Fruit fly (Drosophila melanogaster): ENCODE measurements around the gene CG43673.

CG43673 gene

DNA sequence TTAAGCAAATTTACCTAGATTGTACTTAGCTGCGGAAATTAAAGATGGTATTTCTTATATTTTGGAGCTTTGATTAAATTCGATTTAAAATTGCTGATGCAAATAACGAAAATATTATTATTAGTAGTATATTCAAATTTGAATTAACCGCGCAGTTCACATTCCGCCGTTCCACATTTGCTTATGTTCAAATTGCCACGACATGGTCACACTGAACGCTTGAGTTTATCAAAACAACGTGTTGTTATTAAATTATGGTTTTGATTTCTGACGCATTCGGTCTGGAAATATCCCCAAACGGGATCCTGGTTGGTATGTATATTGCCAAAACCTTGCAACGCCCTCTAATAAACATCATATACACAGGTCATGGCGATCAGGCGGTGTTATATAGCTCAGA, 9.5 kb upstream of the CG43673 start, which contains the start of gene CG33172 (continued):
- no peak for TF ChIP-seq CG10321 (GFP tag; IDR thresholded peaks at IDR 0.05)
- peak; percentile 56 for TF ChIP-seq CG9797 (GFP tag; optimal IDR thresholded peaks at IDR 0.05)
- TF ChIP-seq Mes4 (GFP tag; optimal IDR thresholded peaks at IDR 0.05) = no peak
- no peak for TF ChIP-seq CG11560 (tag; IDR thresholded peaks at IDR 0.05)
- no peak for TF ChIP-seq cwo (GFP tag; optimal IDR thresholded peaks at IDR 0.05)
- TF ChIP-seq usp (GFP tag; optimal IDR thresholded peaks at IDR 0.05) = no peak
- TF ChIP-seq pnt (GFP tag; optimal IDR thresholded peaks at IDR 0.05) = no peak
- peak; percentile 86 for TF ChIP-seq E2f2 (GFP tag; IDR thresholded peaks at IDR 0.05)
- TF ChIP-seq pfk (GFP tag; optimal IDR thresholded peaks at IDR 0.05) = peak; percentile 93
- TF ChIP-seq CG3065 (GFP tag; optimal IDR thresholded peaks at IDR 0.05) = no peak
- TF ChIP-seq D19B (GFP tag; optimal IDR thresholded peaks at IDR 0.05) = no peak
- TF ChIP-seq CG12071 (GFP tag; optimal IDR thresholded peaks at IDR 0.05) = no peak
- TF ChIP-seq CG14710 (tag; optimal IDR thresholded peaks at IDR 0.05) = no peak

DNA sequence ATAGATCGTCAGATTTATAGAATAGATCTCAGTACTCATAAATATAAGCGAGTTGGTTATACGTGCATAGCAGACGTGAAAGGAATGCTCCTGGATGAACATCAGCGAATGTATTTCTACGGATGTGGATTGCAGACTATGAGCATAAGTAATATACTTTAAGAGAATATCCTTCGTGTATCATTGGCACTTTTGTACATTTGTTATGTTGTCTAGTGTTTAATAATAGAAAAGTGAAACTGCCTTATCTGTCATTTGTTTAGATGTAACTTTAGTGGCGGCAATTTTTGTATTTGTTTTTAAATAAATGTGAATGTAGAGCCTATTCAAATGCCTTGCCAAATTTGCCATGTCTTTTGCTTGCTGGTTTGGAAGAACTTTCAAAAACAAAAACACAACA, 6.3 kb upstream of the CG43673 start, which contains the start of gene CG43672:
Gene CG43672 (plus strand): TSS at position 301 of the 400 bp plus-strand sequence.
- TF ChIP-seq CG11695 (GFP tag; IDR thresholded peaks at IDR 0.05) (no peak), Nf-YC (tag; optimal IDR thresholded peaks at IDR 0.05) (no peak), Gsc (GFP tag; IDR thresholded peaks at IDR 0.05) (no peak), CG10654 (GFP tag; optimal IDR thresholded peaks at IDR 0.05) (no peak), CG18599 (GFP tag; optimal IDR thresholded peaks at IDR 0.05) (no peak), CG33213 (GFP tag; optimal IDR thresholded peaks at IDR 0.05) (no peak), CG13624 (GFP tag; optimal IDR thresholded peaks at IDR 0.05) (no peak), Atf-2 (GFP tag; optimal IDR thresholded peaks at IDR 0.05) (no peak), al (GFP tag; IDR thresholded peaks at IDR 0.05) (no peak), gcm (GFP tag; optimal IDR thresholded peaks at IDR 0.05) (no peak), slou (GFP tag; optimal IDR thresholded peaks at IDR 0.05) (no peak), CG11504 (tag; optimal IDR thresholded peaks at IDR 0.05) (no peak)

DNA sequence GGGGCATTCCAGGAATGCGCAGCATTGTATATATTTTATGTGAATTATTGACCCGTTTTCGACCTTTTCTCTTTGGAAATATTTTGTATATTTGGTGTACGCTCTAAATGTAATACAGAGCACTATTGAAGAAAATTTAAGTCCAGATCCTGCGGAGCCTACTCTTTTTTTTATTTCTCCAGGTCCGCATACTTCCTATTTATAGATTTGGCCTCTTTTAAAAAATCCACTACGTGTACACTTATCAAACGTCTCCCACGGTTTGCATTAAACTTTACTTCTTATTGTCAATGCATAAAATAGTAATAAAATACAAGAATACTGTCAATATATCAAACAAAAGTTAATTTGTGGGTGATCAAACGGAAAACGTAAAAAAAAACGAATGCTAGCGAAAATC, 4.7 kb downstream of the CG43673 start, which contains the start of gene Efhc1.1:
Gene Efhc1.1 (minus strand): TSS at position 101 of the 400 bp plus-strand sequence.
- TF ChIP-seq Rx (GFP tag; IDR thresholded peaks at IDR 0.05) (no peak), jigr1 (GFP tag; IDR thresholded peaks at IDR 0.05) (no peak), Vsx1 (GFP tag; optimal IDR thresholded peaks at IDR 0.05) (no peak), tll (GFP tag; optimal IDR thresholded peaks at IDR 0.05) (no peak), CG7357 (GFP tag; IDR thresholded peaks at IDR 0.05) (no peak), sima (GFP tag; optimal IDR thresholded peaks at IDR 0.05) (no peak), CG7556 (GFP tag; optimal IDR thresholded peaks at IDR 0.05) (no peak), CG17186 (GFP tag; optimal IDR thresholded peaks at IDR 0.05) (no peak), CG8924 (tag; optimal IDR thresholded peaks at IDR 0.05) (no peak), CG3407 (GFP tag; optimal IDR thresholded peaks at IDR 0.05) (no peak), E2f2 (GFP tag; IDR thresholded peaks at IDR 0.05) (no peak), Dek (tag; optimal IDR thresholded peaks at IDR 0.05) (no peak), prd (optimal IDR thresholded peaks at IDR 0.05) (no peak), prd (GFP tag; IDR thresholded peaks at IDR 0.05) (no peak)
